Worm (Caenorhabditis elegans) whole organism, young adult: Measurements from ENCODE around the gene R05G9.5.

Source experiments
- B0019.2 ChIP-seq: fragments of 200-800 bp; sonication (Bioruptor generic); conservative IDR thresholded peaks from 2 replicates; pipeline ENCODE4 v1.3.6; 2022; ENCODE audit warnings: missing genetic modification reagents, missing genetic modification characterization, missing compliant biosample characterization
- B0035.1 ChIP-seq: sonication (generic microtip); optimal IDR thresholded peaks from 2 replicates; lab custom pipeline; 2016; ENCODE audit warnings: missing genetic modification characterization, mild to moderate bottlenecking, missing compliant biosample characterization, missing genotype, missing genetic modification reagents
- B0336.3 ChIP-seq: fragments of 200-800 bp; sonication (Bioruptor generic); IDR thresholded peaks from 2 replicates; pipeline ENCODE4 v1.3.6; 2022; ENCODE audit warnings: missing genetic modification characterization, missing compliant biosample characterization
- D2030.7 ChIP-seq: fragments of 200-800 bp; sonication (Bioruptor generic); IDR thresholded peaks from 2 replicates; pipeline ENCODE4 v1.3.6; 2022; ENCODE audit warnings: missing genetic modification reagents, missing genetic modification characterization, missing compliant biosample characterization
- F33H1.4 ChIP-seq: fragments of 200-800 bp; sonication (Bioruptor generic); IDR thresholded peaks from 2 replicates; pipeline ENCODE4 v1.3.6; 2022; ENCODE audit warnings: missing genetic modification reagents, missing genetic modification characterization, missing compliant biosample characterization
- F39B2.1 ChIP-seq: fragments of 200-800 bp; sonication (Bioruptor generic); IDR thresholded peaks from 2 replicates; pipeline ENCODE4 v1.3.6; 2022; ENCODE audit warnings: missing genetic modification reagents, missing genetic modification characterization, missing compliant biosample characterization
- F49E8.2 ChIP-seq: sonication (generic microtip); optimal IDR thresholded peaks from 3 replicates; lab custom pipeline; 2017; ENCODE audit warnings: missing genetic modification characterization, mild to moderate bottlenecking, missing compliant biosample characterization, antibody characterized with exemption, moderate library complexity; ENCODE audit not compliant: insufficient read depth
- F52B5.7 ChIP-seq: sonication (generic microtip); optimal IDR thresholded peaks from 2 replicates; lab custom pipeline; 2016; ENCODE audit warnings: mild to moderate bottlenecking, missing genetic modification characterization, missing compliant biosample characterization
- F57A8.1 ChIP-seq: fragments of 200-800 bp; sonication (Bioruptor generic); optimal IDR thresholded peaks from 2 replicates; lab custom pipeline; 2018; ENCODE audit warnings: mild to moderate bottlenecking, missing genetic modification characterization, moderate library complexity, missing compliant biosample characterization
- K12H6.12 ChIP-seq: fragments of 200-800 bp; sonication (Bioruptor generic); optimal IDR thresholded peaks from 2 replicates; lab custom pipeline; 2018; ENCODE audit warnings: mild to moderate bottlenecking, missing genetic modification characterization, missing compliant biosample characterization
- Y95B8A.8 ChIP-seq: fragments of 200-800 bp; sonication (Bioruptor generic); IDR thresholded peaks from 2 replicates; pipeline ENCODE4 v1.3.6; 2022; ENCODE audit warnings: missing genetic modification reagents, missing genetic modification characterization, missing compliant biosample characterization
- ZK185.1 ChIP-seq: sonication (generic microtip); optimal IDR thresholded peaks from 2 replicates; lab custom pipeline; 2016; ENCODE audit warnings: mild to moderate bottlenecking, missing genetic modification characterization, missing compliant biosample characterization; ENCODE audit not compliant: poor library complexity, severe bottlenecking
- aptf-2 ChIP-seq: fragments of 200-800 bp; sonication (Bioruptor generic); conservative IDR thresholded peaks from 2 replicates; pipeline ENCODE4 v1.3.6; 2022; ENCODE audit warnings: missing genetic modification reagents, missing genetic modification characterization, missing compliant biosample characterization
- bed-1 ChIP-seq: fragments of 200-800 bp; sonication (Bioruptor generic); IDR thresholded peaks from 2 replicates; pipeline ENCODE4 v1.3.6; 2022; ENCODE audit warnings: missing genetic modification reagents, missing genetic modification characterization, missing compliant biosample characterization
- ccch-3 ChIP-seq: fragments of 200-800 bp; sonication (Bioruptor generic); optimal IDR thresholded peaks from 2 replicates; lab custom pipeline; 2018; ENCODE audit warnings: mild to moderate bottlenecking, missing genetic modification characterization, missing compliant biosample characterization
- ceh-100 ChIP-seq: fragments of 200-800 bp; sonication (Bioruptor generic); IDR thresholded peaks from 2 replicates; pipeline ENCODE4 v1.3.6; 2022; ENCODE audit warnings: missing genetic modification reagents, missing genetic modification characterization, missing compliant biosample characterization
- ceh-91 ChIP-seq: fragments of 200-800 bp; sonication (Bioruptor generic); IDR thresholded peaks from 2 replicates; pipeline ENCODE4 v1.3.6; 2022; ENCODE audit warnings: missing genetic modification reagents, missing genetic modification characterization, missing compliant biosample characterization
- die-1 ChIP-seq: sonication (generic microtip); optimal IDR thresholded peaks from 2 replicates; lab custom pipeline; 2016; ENCODE audit warnings: missing genotype, mild to moderate bottlenecking, missing genetic modification characterization, missing compliant biosample characterization
- dox-1 ChIP-seq: fragments of 200-800 bp; sonication (Bioruptor generic); IDR thresholded peaks from 2 replicates; pipeline ENCODE4 v1.3.6; 2022; ENCODE audit warnings: missing genetic modification reagents, missing genetic modification characterization, missing compliant biosample characterization
- dpl-1 ChIP-seq: fragments of 150-350 bp; optimal IDR thresholded peaks from 2 replicates; lab custom pipeline; 2014; ENCODE audit warnings: missing biosample characterization, missing genetic modification reagents, missing genetic modification characterization
- efl-1 ChIP-seq: fragments of 150-350 bp; optimal IDR thresholded peaks from 2 replicates; lab custom pipeline; 2014; ENCODE audit warnings: missing biosample characterization, missing genetic modification reagents, missing genetic modification characterization
- egl-18 ChIP-seq: fragments of 200-800 bp; sonication (Bioruptor generic); IDR thresholded peaks from 2 replicates; pipeline ENCODE4 v1.3.6; 2022; ENCODE audit warnings: missing genetic modification reagents, missing genetic modification characterization, missing compliant biosample characterization
- egrh-3 ChIP-seq: fragments of 200-800 bp; sonication (Bioruptor generic); IDR thresholded peaks from 2 replicates; pipeline ENCODE4 v1.3.6; 2022; ENCODE audit warnings: missing genetic modification reagents, missing genetic modification characterization, missing compliant biosample characterization
- gei-17 ChIP-seq: fragments of 200-800 bp; sonication (Bioruptor generic); optimal IDR thresholded peaks from 2 replicates; lab custom pipeline; 2018; ENCODE audit warnings: mild to moderate bottlenecking, missing genetic modification characterization, missing compliant biosample characterization
- hmg-1.2 ChIP-seq: fragments of 200-800 bp; sonication (Bioruptor generic); IDR thresholded peaks from 2 replicates; pipeline ENCODE4 v1.3.6; 2022; ENCODE audit warnings: missing genetic modification reagents, missing genetic modification characterization, missing compliant biosample characterization
- lag-1 ChIP-seq: fragments of 200-800 bp; sonication (Bioruptor generic); IDR thresholded peaks from 2 replicates; pipeline ENCODE4 v1.3.6; 2022; ENCODE audit warnings: missing genetic modification reagents, missing genetic modification characterization, missing compliant biosample characterization
- lin-35 ChIP-seq, 3 experiments: fragments of 150-350 bp in 2 of 3; sonication (generic microtip) in 1 of 3; optimal IDR thresholded peaks; 2 replicates each; lab custom pipeline; 2014 to 2018; ENCODE audit warnings: missing biosample characterization in 3 of 3, missing genetic modification characterization in 3 of 3, missing genetic modification reagents in 3 of 3
- lin-54 ChIP-seq: fragments of 200-800 bp; sonication (Bioruptor generic); optimal IDR thresholded peaks from 2 replicates; lab custom pipeline; 2018; ENCODE audit warnings: mild to moderate bottlenecking, missing genetic modification characterization, missing compliant biosample characterization
- lsl-1 ChIP-seq: fragments of 200-800 bp; sonication (Bioruptor generic); optimal IDR thresholded peaks from 2 replicates; lab custom pipeline; 2018; ENCODE audit warnings: mild to moderate bottlenecking, missing genetic modification characterization, moderate library complexity, missing compliant biosample characterization
- madf-3 ChIP-seq: fragments of 200-800 bp; sonication (Bioruptor generic); IDR thresholded peaks from 2 replicates; pipeline ENCODE4 v1.3.6; 2022; ENCODE audit warnings: missing genetic modification reagents, missing genetic modification characterization, missing compliant biosample characterization
- madf-6 ChIP-seq: fragments of 200-800 bp; sonication (Bioruptor generic); IDR thresholded peaks from 2 replicates; pipeline ENCODE4 v1.3.6; 2022; ENCODE audit warnings: missing genetic modification reagents, missing genetic modification characterization, missing compliant biosample characterization
- madf-8 ChIP-seq: fragments of 200-800 bp; sonication (Bioruptor generic); conservative IDR thresholded peaks from 2 replicates; pipeline ENCODE4 v1.3.6; 2022; ENCODE audit warnings: missing genetic modification reagents, missing genetic modification characterization, missing compliant biosample characterization
- mcd-1 ChIP-seq: fragments of 200-800 bp; sonication (Bioruptor generic); IDR thresholded peaks from 2 replicates; pipeline ENCODE4 v1.3.6; 2022; ENCODE audit warnings: missing genetic modification reagents, missing genetic modification characterization, missing compliant biosample characterization
- mxl-1 ChIP-seq: sonication (generic microtip); optimal IDR thresholded peaks from 2 replicates; lab custom pipeline; 2016; ENCODE audit warnings: missing genetic modification characterization, missing compliant biosample characterization
- nfyb-1 ChIP-seq: fragments of 200-800 bp; sonication (Bioruptor generic); IDR thresholded peaks from 2 replicates; pipeline ENCODE4 v1.3.6; 2022; ENCODE audit warnings: missing genetic modification reagents, missing genetic modification characterization, missing compliant biosample characterization
- nhr-120 ChIP-seq: fragments of 200-800 bp; sonication (Bioruptor generic); IDR thresholded peaks from 2 replicates; pipeline ENCODE4 v1.3.6; 2022; ENCODE audit warnings: missing genetic modification characterization, missing compliant biosample characterization
- pha-4 ChIP-seq: fragments of 150-350 bp; sonication (generic microtip); optimal IDR thresholded peaks from 2 replicates; lab custom pipeline; 2014; ENCODE audit warnings: missing biosample characterization, missing genetic modification reagents, missing genetic modification characterization
- rcor-1 ChIP-seq: fragments of 200-800 bp; sonication (Bioruptor generic); IDR thresholded peaks from 2 replicates; pipeline ENCODE4 v1.3.6; 2022; ENCODE audit warnings: missing genetic modification reagents, missing genetic modification characterization, missing compliant biosample characterization
- rec-8 ChIP-seq, 2 experiments: sonication (generic microtip); optimal IDR thresholded peaks; 2 replicates each; lab custom pipeline; 2016; ENCODE audit warnings: mild to moderate bottlenecking in 2 of 2, missing genetic modification characterization in 2 of 2, missing genetic modification reagents in 2 of 2, missing genotype in 2 of 2, missing biosample characterization in 1 of 2, missing compliant biosample characterization in 1 of 2, moderate library complexity in 1 of 2
- snpc-3.4 ChIP-seq: sonication (generic microtip); optimal IDR thresholded peaks from 2 replicates; lab custom pipeline; 2017; ENCODE audit warnings: missing genetic modification characterization, mild to moderate bottlenecking, missing compliant biosample characterization, antibody characterized with exemption, moderate library complexity, missing genotype, missing genetic modification reagents
- snpc-4 ChIP-seq, 5 experiments: fragments of 150-350 bp in 1 of 5; sonication (generic microtip) in 4 of 5; optimal IDR thresholded peaks; 2 replicates each; lab custom pipeline; 2014 to 2018; ENCODE audit warnings: missing genetic modification characterization in 5 of 5, missing biosample characterization in 3 of 5, antibody characterized with exemption in 2 of 5, mild to moderate bottlenecking in 2 of 5, missing compliant biosample characterization in 2 of 5, missing genotype in 2 of 5, moderate library complexity in 2 of 5, missing genetic modification reagents in 1 of 5
- somi-1 ChIP-seq: fragments of 200-800 bp; sonication (Bioruptor generic); optimal IDR thresholded peaks from 2 replicates; lab custom pipeline; 2018; ENCODE audit warnings: mild to moderate bottlenecking, missing genetic modification characterization, missing compliant biosample characterization
- sptf-2 ChIP-seq: fragments of 200-800 bp; sonication (Bioruptor generic); optimal IDR thresholded peaks from 2 replicates; lab custom pipeline; 2018; ENCODE audit warnings: mild to moderate bottlenecking, missing genetic modification characterization, missing compliant biosample characterization
- tlf-1 ChIP-seq: fragments of 200-800 bp; sonication (Bioruptor generic); optimal IDR thresholded peaks from 2 replicates; lab custom pipeline; 2018; ENCODE audit warnings: mild to moderate bottlenecking, missing genetic modification characterization, missing compliant biosample characterization
- unc-130 ChIP-seq: sonication (generic microtip); optimal IDR thresholded peaks from 2 replicates; lab custom pipeline; 2016; ENCODE audit warnings: missing genetic modification reagents, missing genetic modification characterization, missing compliant biosample characterization
- xnd-1 ChIP-seq: sonication (generic microtip); optimal IDR thresholded peaks from 2 replicates; lab custom pipeline; 2016; ENCODE audit warnings: missing genotype, missing genetic modification reagents, missing genetic modification characterization, missing compliant biosample characterization
- ztf-25 ChIP-seq: fragments of 200-800 bp; sonication (Bioruptor generic); IDR thresholded peaks from 2 replicates; pipeline ENCODE4 v1.3.6; 2022; ENCODE audit warnings: missing genetic modification reagents, missing genetic modification characterization, missing compliant biosample characterization

R05G9.5 gene

ce11 chrII:6519703-6520102 lies 19.6 kb upstream of the R05G9.5 start:
- TF ChIP-seq F52B5.7 (no peak), die-1 (tag; lab: Kevin White, UChicago) (no peak), nfyb-1 (no peak), lag-1 (GFP tag; lab: Robert Waterston, UW) (no peak), madf-8 (GFP tag; lab: Robert Waterston, UW) (peak; percentile 85), nhr-120 (GFP tag; lab: Robert Waterston, UW) (no peak), dox-1 (no peak), madf-6 (GFP tag; lab: Robert Waterston, UW) (peak; percentile 90), B0336.3 (GFP tag; lab: Robert Waterston, UW) (no peak), dpl-1 (peak; percentile 78), F39B2.1 (GFP tag; lab: Robert Waterston, UW) (no peak), egl-18 (GFP tag; lab: Robert Waterston, UW) (no peak), B0019.2 (GFP tag; lab: Robert Waterston, UW) (no peak), B0035.1 (tag; lab: Kevin White, UChicago) (no peak), gei-17 (GFP tag; lab: Kevin White, UChicago) (no peak), rec-8 (tag; optimal IDR thresholded peaks at IDR 0.05; lab: Kevin White, UChicago) (no peak), ZK185.1 (tag; lab: Kevin White, UChicago) (no peak), bed-1 (no peak), ceh-100 (0 out of 2 replicates have a peak, but pooled peaks have one; percentile 28), lin-35 (GFP tag; optimal IDR thresholded peaks at IDR 0.05; lab: Kevin White, UChicago) (peak in 1 of 3 experiments; percentile 67), sptf-2 (GFP tag; lab: Kevin White, UChicago) (no peak), F57A8.1 (GFP tag; lab: Kevin White, UChicago) (no peak), lin-54 (GFP tag; lab: Kevin White, UChicago) (peak; percentile 39), F49E8.2 (tag; lab: Kevin White, UChicago) (peak; percentile 18), snpc-4 (GFP tag; optimal IDR thresholded peaks at IDR 0.05; lab: Kevin White, UChicago) (no peak), snpc-4 (tag; optimal IDR thresholded peaks at IDR 0.05; lab: Kevin White, UChicago) (no peak), xnd-1 (tag; lab: Kevin White, UChicago) (peak; percentile 61), madf-3 (GFP tag; lab: Robert Waterston, UW) (no peak), F33H1.4 (GFP tag; lab: Robert Waterston, UW) (peak; percentile 52; the same call in 1 of the 2 replicates), rcor-1 (GFP tag; lab: Robert Waterston, UW) (peak; percentile 40; the same call in 1 of the 2 replicates), aptf-2 (GFP tag; lab: Robert Waterston, UW) (no peak), ceh-91 (GFP tag; lab: Robert Waterston, UW) (peak; percentile 77), K12H6.12 (tag; lab: Kevin White, UChicago) (no peak), hmg-1.2 (GFP tag; lab: Robert Waterston, UW) (peak; percentile 23; the same call in 1 of the 2 replicates), snpc-3.4 (tag; lab: Kevin White, UChicago) (peak; percentile 79), mcd-1 (GFP tag; lab: Robert Waterston, UW) (peak; percentile 58; the same call in 1 of the 2 replicates), lsl-1 (GFP tag; lab: Kevin White, UChicago) (peak; percentile 82), ccch-3 (no peak), unc-130 (peak; percentile 77), pha-4 (tag; lab: Kevin White, UChicago) (no peak), Y95B8A.8 (GFP tag; lab: Robert Waterston, UW) (no peak), efl-1 (GFP tag; lab: Kevin White, UChicago) (peak; percentile 94), mxl-1 (no peak), D2030.7 (GFP tag; lab: Robert Waterston, UW) (peak; percentile 61; the same call in 1 of the 2 replicates), ztf-25 (GFP tag; lab: Robert Waterston, UW) (no peak), egrh-3 (GFP tag; lab: Robert Waterston, UW) (no peak), tlf-1 (GFP tag; lab: Kevin White, UChicago) (no peak), somi-1 (GFP tag; lab: Kevin White, UChicago) (no peak)
